Fruit fly (Drosophila melanogaster): ENCODE results near the gene yl.

dm6 chrX:14191918-14192317 lies 1.1 kb upstream of the yl start, which contains the start of gene CG13403:
- TF ChIP-seq pan (optimal IDR thresholded peaks at IDR 0.05) (no peak), psq (optimal IDR thresholded peaks at IDR 0.05) (no peak), usp (GFP tag; optimal IDR thresholded peaks at IDR 0.05) (no peak)
